Worm (Caenorhabditis elegans): ENCODE results near the gene F40G9.17.

DNA sequence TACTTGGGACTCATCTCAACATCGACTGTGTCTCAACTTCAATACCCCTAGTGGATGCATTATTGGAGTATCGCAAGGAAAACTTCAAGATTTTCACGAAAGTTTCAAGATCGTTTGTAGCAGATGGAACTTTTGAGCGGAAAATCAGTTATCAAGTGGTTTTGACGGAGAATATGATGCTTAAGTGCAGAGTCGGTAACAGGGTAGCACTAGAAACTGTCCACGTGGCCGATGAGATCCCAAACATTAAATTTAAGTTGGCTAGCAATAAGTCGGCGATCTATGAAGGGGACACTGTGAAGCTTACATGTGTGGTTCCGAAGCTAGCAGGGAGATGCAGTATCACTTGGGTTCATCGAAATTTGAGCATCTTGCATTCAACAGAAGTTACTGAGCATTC is 35.1 kb upstream of the F40G9.17 start:
- TF ChIP-seq ceh-82 (tag; optimal IDR thresholded peaks at IDR 0.05) = no peak
- TF ChIP-seq nhr-11 (tag; optimal IDR thresholded peaks at IDR 0.05) = no peak
- TF ChIP-seq ama-1 (optimal IDR thresholded peaks at IDR 0.05) = no peak
- no peak for TF ChIP-seq Y55F3AM.14 (GFP tag; optimal IDR thresholded peaks at IDR 0.05)
- no peak for TF ChIP-seq ztf-1 (GFP tag; conservative IDR thresholded peaks at IDR 0.05)
- TF ChIP-seq ZK546.5 (tag; optimal IDR thresholded peaks at IDR 0.05) = no peak
- TF ChIP-seq nhr-12 (tag; optimal IDR thresholded peaks at IDR 0.05) = no peak
- no peak for TF ChIP-seq egl-27 (tag; optimal IDR thresholded peaks at IDR 0.05)
- TF ChIP-seq snpc-4 (tag; optimal IDR thresholded peaks at IDR 0.05) = no peak
- no peak for TF ChIP-seq lin-39 (tag; optimal IDR thresholded peaks at IDR 0.05)
- no peak for TF ChIP-seq dmd-4 (tag; optimal IDR thresholded peaks at IDR 0.05)
- no peak for TF ChIP-seq zag-1 (tag; optimal IDR thresholded peaks at IDR 0.05)
- TF ChIP-seq mdl-1 (tag; optimal IDR thresholded peaks at IDR 0.05) = no peak
- TF ChIP-seq elt-3 (tag; optimal IDR thresholded peaks at IDR 0.05) = no peak

Data from whole organism, L2 larva.